Fruit fly (Drosophila melanogaster): Measurements from ENCODE around the gene ALiX.

The ALiX gene

DNA sequence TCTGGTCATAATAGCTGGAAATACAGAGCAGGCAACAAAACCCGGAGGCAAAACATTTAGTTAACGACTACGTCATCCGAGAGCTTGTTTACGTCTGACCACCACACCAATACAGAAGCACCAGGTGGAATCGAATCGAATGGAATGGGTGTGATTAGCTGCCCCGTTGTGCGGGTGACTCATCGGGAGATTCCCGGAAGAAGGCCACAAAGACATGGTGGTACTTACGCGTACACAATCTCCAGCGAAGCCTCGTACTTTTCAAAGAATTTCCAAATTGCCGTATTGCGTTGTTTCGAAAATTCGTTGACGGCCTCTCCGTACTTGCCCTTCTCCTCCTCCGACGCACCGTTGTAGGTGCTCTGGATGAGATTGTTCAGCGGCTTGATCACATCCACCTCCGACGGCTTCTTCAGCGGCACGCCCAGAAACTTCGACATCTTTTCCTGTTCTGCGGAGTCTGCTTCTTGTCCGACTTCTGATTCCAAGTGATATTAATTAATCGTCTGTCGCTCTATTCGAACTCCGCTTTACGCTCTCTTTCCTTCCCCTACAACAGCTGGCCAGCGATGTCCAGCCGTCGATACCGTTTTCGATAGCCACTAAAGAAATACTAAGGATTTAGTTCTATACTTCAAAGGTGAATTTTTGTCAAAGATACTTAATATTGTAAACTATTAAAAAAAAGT is at the start of gene ALiX:
Gene ALiX (minus strand): TSS at position 571 of the 689 bp plus-strand sequence.
- TF ChIP-seq CTCF (optimal IDR thresholded peaks at IDR 0.05) (no peak), CG8478 (optimal IDR thresholded peaks at IDR 0.05) (no peak)

DNA sequence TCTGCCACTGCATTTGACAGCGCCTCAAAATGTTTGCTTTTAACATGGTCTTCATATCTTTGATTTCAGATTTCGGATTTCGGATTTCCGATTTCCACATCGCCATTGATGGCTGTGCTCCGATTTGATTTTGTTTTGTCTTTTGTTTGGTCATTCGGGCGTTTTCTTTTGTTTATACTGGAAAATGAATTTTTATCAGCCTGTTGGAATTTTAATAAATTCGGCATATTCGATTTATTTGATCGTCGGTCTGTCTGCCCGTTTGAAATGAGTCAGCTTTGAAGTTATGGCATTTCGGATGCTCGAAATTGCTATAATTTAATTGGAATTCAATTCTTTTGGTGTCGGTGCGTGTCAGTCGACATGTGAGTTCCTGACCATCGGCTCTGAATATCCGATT is 40.8 kb upstream of the ALiX start:
- no peak for TF ChIP-seq CG8478 (optimal IDR thresholded peaks at IDR 0.05)
- no peak for TF ChIP-seq CTCF (optimal IDR thresholded peaks at IDR 0.05)

DNA sequence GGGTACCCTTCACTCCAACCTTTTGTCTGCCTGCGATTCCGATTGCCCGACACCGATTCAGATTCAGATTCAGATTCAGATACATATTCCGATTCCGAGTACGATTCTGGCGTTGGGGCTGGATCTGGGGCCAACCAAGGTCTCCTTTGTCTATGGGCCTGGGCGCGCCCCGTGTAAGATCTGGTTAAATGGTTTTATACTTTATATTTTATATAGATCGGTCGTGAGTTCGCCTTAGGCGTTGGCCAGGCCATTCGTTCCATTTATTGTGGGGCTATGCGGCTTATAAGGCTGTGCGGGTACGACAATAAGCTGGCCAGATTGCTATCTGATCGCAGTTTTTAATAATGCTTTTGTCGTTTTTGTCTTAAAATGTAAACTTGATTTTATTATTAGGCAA is 40.1 kb upstream of the ALiX start:
- TF ChIP-seq CG8478 (optimal IDR thresholded peaks at IDR 0.05) (no peak), CTCF (optimal IDR thresholded peaks at IDR 0.05) (no peak)

DNA sequence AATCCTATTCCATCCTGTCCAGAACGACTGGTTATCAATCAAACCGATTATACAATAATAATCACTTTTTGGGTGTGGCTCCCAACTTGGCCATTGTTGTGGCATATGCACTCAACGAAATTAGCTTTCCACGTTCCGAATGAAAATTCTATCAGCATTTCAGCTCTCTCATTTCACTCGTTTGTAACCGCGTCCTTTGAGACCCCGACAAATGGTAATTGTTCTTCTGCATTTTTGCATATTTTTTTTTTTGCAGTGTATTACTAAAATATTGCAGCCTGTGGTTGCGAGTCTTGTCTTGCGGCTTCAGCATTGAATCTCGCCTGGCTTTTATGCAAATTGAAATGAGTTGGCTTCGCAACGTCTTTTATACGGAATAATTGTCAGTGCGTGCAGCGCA is 38.4 kb upstream of the ALiX start:
- TF ChIP-seq CTCF (optimal IDR thresholded peaks at IDR 0.05) (no peak), CG8478 (optimal IDR thresholded peaks at IDR 0.05) (no peak)

DNA sequence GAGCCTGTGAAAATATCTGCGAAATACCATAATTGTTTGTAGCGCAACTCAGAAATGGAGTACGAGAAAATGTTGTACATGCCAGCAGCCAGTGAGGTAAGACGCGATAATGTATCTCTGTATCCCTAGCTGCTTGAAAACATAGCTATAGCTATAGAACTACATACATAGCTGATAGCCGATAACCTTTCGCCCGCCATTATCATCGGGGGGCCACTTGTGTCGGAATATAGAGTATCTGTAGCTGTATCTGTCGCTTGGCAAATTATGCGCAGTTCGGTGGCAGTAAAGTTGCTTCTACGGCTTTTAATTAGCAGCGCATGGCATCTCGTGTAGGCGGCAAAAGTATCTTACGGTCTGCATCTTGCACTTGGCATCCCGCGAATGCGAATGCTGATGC is 37.1 kb upstream of the ALiX start:
- no peak for TF ChIP-seq CG8478 (optimal IDR thresholded peaks at IDR 0.05)
- TF ChIP-seq CTCF (optimal IDR thresholded peaks at IDR 0.05), result no peak

DNA sequence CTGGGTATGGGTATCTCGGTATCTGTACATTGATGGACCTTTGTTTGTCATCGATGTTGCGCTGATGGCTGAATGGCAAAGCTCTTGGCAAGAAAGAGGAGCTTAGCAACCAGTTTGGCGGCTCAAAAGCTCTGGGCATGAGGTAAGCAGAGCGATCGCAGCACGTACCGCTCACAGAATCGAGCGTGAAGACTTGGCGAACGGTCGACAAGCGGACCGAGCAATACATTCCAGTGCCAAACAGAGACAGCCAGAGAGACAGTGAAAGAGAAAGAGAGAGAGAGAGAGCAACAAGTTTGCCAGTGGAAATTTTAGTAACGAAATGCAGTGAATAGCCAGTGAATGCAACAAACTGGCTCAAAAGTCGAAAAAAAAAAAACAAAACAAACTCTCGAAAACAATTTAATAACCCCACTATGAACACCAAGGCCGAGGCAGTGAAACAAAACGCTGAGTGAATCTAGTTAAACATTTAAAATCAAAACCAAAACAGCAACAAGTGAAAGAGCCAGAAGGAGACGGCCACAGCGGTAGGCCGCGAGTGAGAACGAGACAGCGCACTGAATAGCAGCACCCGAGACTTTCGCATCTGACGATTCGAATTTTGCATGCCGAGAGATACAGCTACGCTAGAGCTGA is 36.6 kb upstream of the ALiX start, which contains the start of gene Ets98B:
Gene Ets98B (plus strand): TSS at position 172 of the 639 bp plus-strand sequence.
- TF ChIP-seq CTCF (optimal IDR thresholded peaks at IDR 0.05), result no peak
- TF ChIP-seq CG8478 (optimal IDR thresholded peaks at IDR 0.05), result no peak

DNA sequence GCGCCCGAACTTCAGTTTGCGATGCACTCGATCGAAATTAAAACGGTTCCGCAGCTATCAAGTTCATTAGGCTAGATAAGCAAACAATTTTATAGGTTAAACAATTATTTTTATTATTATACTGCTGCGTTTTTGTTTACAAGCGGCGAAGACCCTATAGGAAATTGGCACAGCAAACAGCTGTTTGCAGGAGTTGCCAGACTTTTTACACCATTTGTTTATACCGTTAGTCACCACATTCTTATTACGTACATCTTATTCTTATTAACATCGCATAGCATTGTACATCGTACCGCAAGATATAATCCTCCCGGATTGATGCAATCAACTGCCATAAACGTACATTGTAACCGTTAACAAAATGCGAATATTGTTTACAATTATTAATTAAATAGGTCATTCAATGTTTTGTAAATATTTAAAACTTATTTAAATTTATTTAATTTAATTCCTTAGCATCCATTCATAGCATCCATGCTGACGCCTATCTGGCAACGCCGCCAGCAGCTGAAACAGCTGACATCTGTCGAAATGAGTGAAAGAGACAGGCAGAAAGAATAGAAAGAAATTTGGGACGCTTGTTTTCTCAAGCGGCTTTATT is 6.8 kb upstream of the ALiX start, which contains the start of the genes CROT and CG12877:
Gene CROT (minus strand): TSS at position 171 of the 601 bp plus-strand sequence.
Gene CG12877 (plus strand): TSS at position 520 of the 601 bp plus-strand sequence.
- TF ChIP-seq CG8478 (optimal IDR thresholded peaks at IDR 0.05) (no peak), CTCF (optimal IDR thresholded peaks at IDR 0.05) (no peak)

DNA sequence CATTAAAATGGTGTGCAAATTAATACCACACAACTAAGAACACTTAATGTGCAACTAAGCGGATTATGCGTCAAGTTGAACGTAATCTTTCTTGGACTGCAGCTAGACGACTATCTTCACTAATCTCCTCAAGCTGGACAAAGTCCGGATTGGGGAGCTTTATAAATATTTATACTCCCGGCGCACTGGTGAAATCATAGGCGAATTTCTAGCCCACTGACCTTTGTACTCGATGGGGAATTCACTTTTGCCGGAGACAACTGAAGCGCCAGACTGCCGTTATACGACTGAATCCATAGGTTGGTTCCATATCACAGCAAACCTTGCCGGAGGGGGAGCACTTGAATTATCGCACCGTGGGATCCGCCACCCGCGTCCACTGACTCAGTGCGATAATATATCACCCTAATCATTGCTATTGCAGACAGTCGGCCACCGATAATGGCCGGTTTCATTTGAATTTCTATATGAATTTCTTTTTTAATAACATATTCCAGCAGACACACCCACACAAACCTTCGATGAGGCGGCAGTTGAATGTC is 6.2 kb upstream of the ALiX start:
- TF ChIP-seq CG8478 (optimal IDR thresholded peaks at IDR 0.05) (no peak), CTCF (optimal IDR thresholded peaks at IDR 0.05) (no peak)

DNA sequence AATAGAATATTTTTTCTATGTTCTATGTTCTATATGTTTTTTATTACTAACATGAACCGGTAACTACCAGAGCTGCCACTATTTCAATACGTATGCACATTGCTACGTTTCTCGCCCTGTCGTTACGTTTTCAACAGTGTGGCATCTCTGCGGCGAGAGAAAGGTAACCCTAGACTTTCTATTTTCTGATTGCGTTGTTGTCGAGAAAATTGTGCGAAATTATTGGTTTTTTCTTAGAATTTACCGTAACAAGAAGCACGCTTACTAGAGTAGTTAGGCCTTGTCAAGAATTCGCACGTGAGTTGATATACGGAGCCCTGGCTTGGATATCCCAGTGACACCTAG is 291 bp upstream of the ALiX start, which contains the start of gene btz:
Gene btz (plus strand): TSS at position 133 of the 345 bp plus-strand sequence.
- TF ChIP-seq CG8478 (optimal IDR thresholded peaks at IDR 0.05) (no peak), CTCF (optimal IDR thresholded peaks at IDR 0.05) (peak in 1 of 2 experiments; percentile 5)

DNA sequence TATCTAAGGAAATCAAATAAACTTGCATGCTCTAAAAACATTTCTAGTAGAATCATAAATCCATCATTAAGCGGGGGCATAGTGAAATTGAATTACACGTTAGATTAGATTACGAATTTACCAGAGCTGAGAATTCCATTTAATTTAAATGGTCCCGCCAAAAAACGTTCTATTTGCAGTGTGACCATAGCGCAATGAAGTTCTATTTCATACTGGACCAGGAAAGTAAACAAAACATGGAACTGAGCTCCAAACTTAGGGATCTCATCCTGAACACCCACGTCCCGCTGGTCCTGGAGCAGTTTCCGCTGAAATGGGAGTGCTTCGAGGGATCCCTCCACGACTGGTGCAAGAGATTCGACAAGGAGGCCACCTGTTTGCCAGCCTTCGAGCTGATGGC is 4.9 kb downstream of the ALiX start, which contains the start of gene HSPBAP1:
Gene HSPBAP1 (plus strand): TSS at position 217 of the 400 bp plus-strand sequence.
- TF ChIP-seq CTCF (optimal IDR thresholded peaks at IDR 0.05), result no peak
- TF ChIP-seq CG8478 (optimal IDR thresholded peaks at IDR 0.05), result no peak

DNA sequence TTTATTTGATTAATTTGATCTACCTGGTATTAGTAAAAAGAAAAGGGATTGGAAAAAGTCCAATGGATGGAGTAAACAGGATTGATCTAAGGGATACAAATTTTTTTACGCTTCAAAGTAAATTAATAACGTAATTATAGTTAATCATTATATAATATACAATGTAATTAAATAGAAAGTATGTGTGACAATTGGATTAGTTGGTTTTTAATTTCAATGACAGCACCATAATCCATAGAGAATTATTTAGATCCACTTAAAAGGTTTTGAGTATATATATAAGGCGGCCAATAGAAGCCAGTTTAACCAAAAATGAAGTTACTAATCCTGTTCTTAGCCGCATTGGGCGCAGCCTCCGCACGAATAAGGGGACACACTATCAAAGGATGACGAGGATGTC is 5.3 kb downstream of the ALiX start, which contains the start of gene Acp98AB:
Gene Acp98AB (plus strand): TSS at position 301 of the 400 bp plus-strand sequence.
- TF ChIP-seq CG8478 (optimal IDR thresholded peaks at IDR 0.05) (no peak), CTCF (optimal IDR thresholded peaks at IDR 0.05) (no peak)

DNA sequence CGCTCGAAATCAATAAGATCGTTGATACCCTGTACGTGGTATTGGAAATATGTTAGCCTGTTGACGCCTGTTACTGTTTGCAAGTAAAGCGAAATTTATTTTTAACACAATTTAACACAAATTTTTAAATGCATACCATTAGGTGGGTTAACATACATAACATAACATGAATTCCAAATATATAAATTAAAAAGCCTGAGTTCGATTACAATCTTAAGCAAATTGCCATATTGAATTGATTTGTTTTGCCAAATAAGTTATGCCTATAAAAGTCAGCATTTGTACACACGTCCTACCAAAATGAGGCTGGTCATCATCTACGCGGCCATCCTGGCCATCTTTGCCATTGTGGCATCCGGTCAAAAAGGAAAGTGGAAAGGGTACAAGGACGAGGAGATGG is 5.9 kb downstream of the ALiX start, which contains the start of gene CG43319:
Gene CG43319 (plus strand): TSS at position 301 of the 400 bp plus-strand sequence.
- TF ChIP-seq CTCF (optimal IDR thresholded peaks at IDR 0.05) (no peak), CG8478 (optimal IDR thresholded peaks at IDR 0.05) (no peak)

DNA sequence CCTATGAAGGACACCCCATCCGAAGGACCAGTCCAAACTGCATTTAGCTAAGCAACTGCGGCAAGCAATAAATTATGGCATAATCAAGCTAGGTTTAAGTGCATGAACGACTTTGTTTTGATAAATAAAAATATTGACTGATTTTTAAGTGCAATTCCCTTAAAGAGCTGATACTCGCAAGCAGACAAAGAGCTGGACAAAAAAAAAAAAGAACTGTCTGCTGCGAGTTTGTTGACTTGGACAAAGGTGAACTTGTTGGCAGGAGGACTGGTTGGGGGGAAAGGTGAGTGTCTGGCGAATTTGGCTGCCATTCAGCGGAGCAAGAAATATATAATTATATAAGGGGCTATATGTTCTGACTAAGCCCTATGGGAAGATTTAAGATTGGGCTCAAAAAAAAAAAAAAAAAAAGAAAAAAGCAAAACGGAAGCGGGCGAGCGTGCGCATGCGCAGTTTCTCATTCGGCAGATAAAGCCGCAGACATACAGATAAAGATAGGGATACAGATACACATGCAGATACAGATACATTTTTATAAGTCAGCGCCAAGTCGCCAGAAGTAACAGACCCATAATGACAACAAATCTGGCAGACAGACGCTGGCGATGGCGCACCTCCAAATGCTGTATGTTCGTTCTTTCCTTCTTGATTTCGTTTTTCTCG is 7.1 kb downstream of the ALiX start:
- TF ChIP-seq CTCF (optimal IDR thresholded peaks at IDR 0.05) (no peak), CG8478 (optimal IDR thresholded peaks at IDR 0.05) (no peak)

DNA sequence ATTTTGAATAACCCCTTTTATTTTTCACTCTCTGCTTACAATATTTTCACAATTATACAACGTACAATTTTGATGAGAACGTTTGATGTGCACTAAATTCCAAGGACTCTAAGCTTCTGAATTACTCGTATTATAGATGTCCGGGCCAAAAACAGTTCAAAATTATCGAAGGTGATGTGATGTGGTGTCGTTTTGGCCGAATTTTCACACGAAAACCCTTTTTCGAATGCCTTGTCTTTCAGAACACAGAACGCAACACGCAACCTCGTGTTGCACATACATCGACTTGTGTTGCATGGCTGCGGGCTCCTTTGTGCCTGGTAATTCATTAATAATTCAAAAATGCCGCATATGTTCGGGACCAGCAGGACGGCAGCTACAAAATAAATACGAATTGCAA is 11.9 kb downstream of the ALiX start, which contains the start of gene CG31055:
Gene CG31055 (minus strand): TSS at position 101 of the 400 bp plus-strand sequence.
- TF ChIP-seq CG8478 (optimal IDR thresholded peaks at IDR 0.05) (no peak), CTCF (optimal IDR thresholded peaks at IDR 0.05) (no peak)

Data from S2 (cell line).